Fruit fly (Drosophila melanogaster) whole organism, prepupa: Measurements from ENCODE around the gene Phb1.

Source experiments
- CG10631 ChIP-seq: fragments of 200-800 bp; sonication (Bioruptor generic); optimal IDR thresholded peaks from 2 replicates; lab custom pipeline; 2016; ENCODE audit warnings: missing biosample characterization, missing genetic modification characterization
- CG11762 ChIP-seq: fragments of 200-800 bp; sonication (Bioruptor generic); optimal IDR thresholded peaks from 3 replicates; lab custom pipeline; 2016; ENCODE audit warnings: missing biosample characterization, missing genetic modification characterization; ENCODE audit not compliant: insufficient read depth
- CG11902 ChIP-seq: fragments of 200-800 bp; sonication (Bioruptor generic); optimal IDR thresholded peaks from 3 replicates; lab custom pipeline; 2016; ENCODE audit warnings: missing biosample characterization, missing genetic modification characterization
- CG1621 ChIP-seq: fragments of 200-800 bp; sonication (Bioruptor generic); optimal IDR thresholded peaks from 3 replicates; lab custom pipeline; 2018; ENCODE audit warnings: missing biosample characterization, mild to moderate bottlenecking, missing genetic modification characterization
- CG16779 ChIP-seq: fragments of 200-800 bp; sonication (Bioruptor generic); optimal IDR thresholded peaks from 3 replicates; lab custom pipeline; 2017; ENCODE audit warnings: missing biosample characterization, mild to moderate bottlenecking, missing genetic modification characterization
- CG3032 ChIP-seq: fragments of 200-800 bp; optimal IDR thresholded peaks from 2 replicates; lab custom pipeline; 2019; ENCODE audit warnings: missing biosample characterization, mild to moderate bottlenecking, missing genetic modification characterization, moderate library complexity
- CG31627 ChIP-seq: fragments of 200-800 bp; sonication (Bioruptor generic); optimal IDR thresholded peaks from 3 replicates; lab custom pipeline; 2016; ENCODE audit warnings: missing biosample characterization, missing genetic modification characterization
- CG32006 ChIP-seq: fragments of 200-800 bp; sonication (Bioruptor generic); optimal IDR thresholded peaks from 3 replicates; lab custom pipeline; 2017; ENCODE audit warnings: missing biosample characterization, mild to moderate bottlenecking, missing genetic modification characterization
- CG34406 ChIP-seq: fragments of 200-800 bp; sonication (Bioruptor generic); optimal IDR thresholded peaks from 3 replicates; lab custom pipeline; 2016; ENCODE audit warnings: missing biosample characterization, missing genetic modification characterization
- CG3919 ChIP-seq: fragments of 200-800 bp; sonication (Bioruptor generic); optimal IDR thresholded peaks from 3 replicates; lab custom pipeline; 2016; ENCODE audit warnings: missing biosample characterization, missing genetic modification characterization
- CG6163 ChIP-seq: fragments of 200-800 bp; sonication (Bioruptor generic); IDR thresholded peaks from 3 replicates; pipeline ENCODE4 v1.3.6; 2022; ENCODE audit warnings: missing biosample characterization, missing genetic modification characterization
- CG6276 ChIP-seq: fragments of 200-800 bp; sonication (Bioruptor generic); optimal IDR thresholded peaks from 2 replicates; lab custom pipeline; 2017; ENCODE audit warnings: missing biosample characterization, mild to moderate bottlenecking, missing genetic modification characterization
- CG6792 ChIP-seq: fragments of 200-800 bp; sonication (Bioruptor generic); optimal IDR thresholded peaks from 3 replicates; lab custom pipeline; 2016; ENCODE audit warnings: missing biosample characterization, missing genetic modification characterization
- CG6808 ChIP-seq: fragments of 200-800 bp; sonication (Bioruptor generic); optimal IDR thresholded peaks from 3 replicates; lab custom pipeline; 2017; ENCODE audit warnings: missing biosample characterization, missing genetic modification characterization, mild to moderate bottlenecking, moderate library complexity, missing genetic modification reagents
- CG6854 ChIP-seq: fragments of 200-800 bp; sonication (Bioruptor generic); optimal IDR thresholded peaks from 2 replicates; lab custom pipeline; 2017; ENCODE audit warnings: missing biosample characterization, mild to moderate bottlenecking, missing genetic modification characterization
- CG8119 ChIP-seq: fragments of 200-800 bp; sonication (Bioruptor generic); IDR thresholded peaks from 3 replicates; pipeline ENCODE4 v1.3.6; 2022; ENCODE audit warnings: missing biosample characterization, missing genetic modification characterization
- CG8319 ChIP-seq: fragments of 200-800 bp; sonication (Bioruptor generic); optimal IDR thresholded peaks from 3 replicates; lab custom pipeline; 2016; ENCODE audit warnings: missing biosample characterization, missing genetic modification characterization
- Eip75B ChIP-seq: fragments of 200-800 bp; sonication (Bioruptor generic); optimal IDR thresholded peaks from 3 replicates; lab custom pipeline; 2016; ENCODE audit warnings: missing biosample characterization, missing genetic modification characterization
- Eip78C ChIP-seq: fragments of 200-800 bp; sonication (Bioruptor generic); peaks from one replicate; lab custom pipeline; 2016; ENCODE audit warnings: missing biosample characterization, missing genetic modification characterization
- Eip93F ChIP-seq: fragments of 200-800 bp; sonication (Bioruptor generic); optimal IDR thresholded peaks from 2 replicates; lab custom pipeline; 2016; ENCODE audit warnings: missing biosample characterization, mild to moderate bottlenecking, missing genetic modification characterization
- Ets21C ChIP-seq: fragments of 200-800 bp; sonication (Bioruptor generic); optimal IDR thresholded peaks from 3 replicates; lab custom pipeline; 2016; ENCODE audit warnings: missing biosample characterization, missing genetic modification characterization
- Gug ChIP-seq: fragments of 200-800 bp; sonication (Bioruptor generic); IDR thresholded peaks from 2 replicates; pipeline ENCODE4 v1.3.6; 2022; ENCODE audit warnings: missing biosample characterization, missing genetic modification characterization
- Hr38 ChIP-seq: sonication (Bioruptor generic); optimal IDR thresholded peaks from 2 replicates; lab custom pipeline; 2016; ENCODE audit warnings: missing biosample characterization, missing genetic modification characterization
- Hr39 ChIP-seq: fragments of 200-800 bp; sonication (Bioruptor generic); optimal IDR thresholded peaks from 2 replicates; lab custom pipeline; 2016; ENCODE audit warnings: missing biosample characterization, missing genetic modification characterization
- Met ChIP-seq: fragments of 200-800 bp; sonication (Bioruptor generic); optimal IDR thresholded peaks from 3 replicates; lab custom pipeline; 2016; ENCODE audit warnings: missing biosample characterization, missing genetic modification characterization
- Sox15 ChIP-seq: fragments of 200-800 bp; sonication (Bioruptor generic); optimal IDR thresholded peaks from 3 replicates; lab custom pipeline; 2016; ENCODE audit warnings: missing biosample characterization, missing genetic modification characterization
- achi ChIP-seq: fragments of 200-800 bp; sonication (Bioruptor generic); optimal IDR thresholded peaks from 3 replicates; lab custom pipeline; 2016; ENCODE audit warnings: missing biosample characterization, missing genetic modification characterization
- acj6 ChIP-seq: fragments of 200-800 bp; sonication (Bioruptor generic); optimal IDR thresholded peaks from 3 replicates; lab custom pipeline; 2016; ENCODE audit warnings: missing biosample characterization, missing genetic modification characterization
- eg ChIP-seq: fragments of 200-800 bp; sonication (Bioruptor generic); IDR thresholded peaks from 3 replicates; pipeline ENCODE4 v1.3.6; 2022; ENCODE audit warnings: missing biosample characterization, missing genetic modification characterization
- esn ChIP-seq: fragments of 200-800 bp; sonication (Bioruptor generic); optimal IDR thresholded peaks from 2 replicates; lab custom pipeline; 2016; ENCODE audit warnings: missing biosample characterization, mild to moderate bottlenecking, missing genetic modification characterization, moderate library complexity
- fd59A ChIP-seq: fragments of 200-800 bp; sonication (Bioruptor generic); optimal IDR thresholded peaks from 2 replicates; lab custom pipeline; 2017; ENCODE audit warnings: missing biosample characterization, mild to moderate bottlenecking, missing genetic modification characterization, missing genetic modification reagents
- fd85E ChIP-seq: fragments of 200-800 bp; sonication (Bioruptor generic); optimal IDR thresholded peaks from 3 replicates; lab custom pipeline; 2016; ENCODE audit warnings: missing biosample characterization, missing genetic modification characterization
- lz ChIP-seq: fragments of 200-800 bp; sonication (Bioruptor generic); optimal IDR thresholded peaks from 3 replicates; lab custom pipeline; 2016; ENCODE audit warnings: missing biosample characterization, missing genetic modification characterization
- net ChIP-seq: fragments of 200-800 bp; sonication (Bioruptor generic); optimal IDR thresholded peaks from 3 replicates; lab custom pipeline; 2016; ENCODE audit warnings: missing biosample characterization, missing genetic modification characterization
- spab ChIP-seq: fragments of 200-800 bp; sonication (Bioruptor generic); optimal IDR thresholded peaks from 2 replicates; lab custom pipeline; 2017; ENCODE audit warnings: missing biosample characterization, mild to moderate bottlenecking, missing genetic modification characterization, missing genetic modification reagents

Gene Phb1

DNA sequence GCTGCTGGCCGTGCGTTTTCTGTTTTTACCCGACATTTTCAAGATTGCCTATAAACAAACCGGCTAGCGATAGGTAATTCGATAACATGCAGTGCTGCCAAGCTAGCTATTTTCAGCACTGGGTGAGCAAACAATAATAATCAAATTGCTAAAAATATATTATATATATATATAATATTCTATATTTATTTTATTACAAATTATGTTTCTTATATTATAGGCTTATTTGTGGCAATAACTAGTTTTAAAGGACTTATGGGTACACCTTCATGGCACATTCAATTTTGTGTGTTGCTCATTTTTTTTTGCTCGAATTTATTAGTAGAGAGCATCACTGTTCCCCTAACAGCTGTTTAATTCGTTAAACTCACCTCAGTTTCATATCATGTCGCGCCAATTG lies 3.2 kb upstream of the Phb1 start (continued):
- no peak for TF ChIP-seq spab (GFP tag; lab: Kevin White, UChicago)
- TF ChIP-seq CG3919 (GFP tag; lab: Kevin White, UChicago), result no peak
- TF ChIP-seq achi, result no peak
- TF ChIP-seq CG6276, result no peak
- no peak for TF ChIP-seq fd85E (GFP tag; lab: Kevin White, UChicago)
- no peak for TF ChIP-seq CG34406 (GFP tag; lab: Kevin White, UChicago)
- no peak for TF ChIP-seq CG16779
- TF ChIP-seq CG10631 (GFP tag; lab: Kevin White, UChicago), result no peak

DNA sequence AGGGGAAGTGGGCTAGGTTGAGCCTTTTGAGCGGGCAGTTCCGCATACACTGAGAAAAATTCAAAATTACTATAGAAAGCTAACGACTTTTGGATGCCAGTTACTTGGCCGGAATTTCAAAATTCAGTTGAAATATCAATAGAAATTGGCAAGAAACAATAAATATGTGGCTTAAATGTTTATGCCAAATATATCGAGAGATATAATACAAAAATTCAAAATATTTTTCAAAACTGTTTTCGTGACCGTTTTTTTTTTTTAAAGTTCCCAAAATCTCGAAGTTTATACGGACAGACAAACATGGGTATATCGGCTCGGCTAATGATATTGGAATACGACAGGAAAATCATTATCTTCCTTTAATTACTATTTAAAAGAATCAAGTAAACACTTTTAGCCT lies 2.7 kb downstream of the Phb1 start:
- TF ChIP-seq CG3032, result no peak
- TF ChIP-seq CG8319 (GFP tag; lab: Kevin White, UChicago), result no peak
- TF ChIP-seq achi, result no peak
- TF ChIP-seq fd85E (GFP tag; lab: Kevin White, UChicago), result no peak
- peak; percentile 1 for TF ChIP-seq Hr39 (GFP tag; lab: Kevin White, UChicago)
- peak; percentile 24 for TF ChIP-seq lz
- TF ChIP-seq eg (GFP tag; lab: Robert Waterston, UW), result peak; percentile 42
- TF ChIP-seq CG6808 (GFP tag; lab: Kevin White, UChicago), result no peak
- TF ChIP-seq CG10631 (GFP tag; lab: Kevin White, UChicago), result peak; percentile 56
- TF ChIP-seq Sox15, result no peak
- TF ChIP-seq Hr38 (GFP tag; lab: Kevin White, UChicago), result no peak
- TF ChIP-seq CG6854 (GFP tag; lab: Kevin White, UChicago), result no peak
- peak; percentile 12 for TF ChIP-seq acj6 (GFP tag; lab: Kevin White, UChicago)
- TF ChIP-seq Met (GFP tag; lab: Kevin White, UChicago), result no peak
- TF ChIP-seq CG32006, result peak; percentile 59
- TF ChIP-seq Eip93F (GFP tag; lab: Kevin White, UChicago), result no peak
- TF ChIP-seq CG16779, result peak; percentile 11
- peak; percentile 57; the same call in 2 of the 3 replicates for TF ChIP-seq CG8119 (GFP tag; lab: Robert Waterston, UW)
- TF ChIP-seq Eip78C, result peak; percentile 86
- TF ChIP-seq CG1621 (tag; lab: Kevin White, UChicago), result no peak
- no peak for TF ChIP-seq Gug (GFP tag; lab: Robert Waterston, UW)
- no peak for TF ChIP-seq CG6163
- TF ChIP-seq CG11902, result no peak
- TF ChIP-seq fd59A (GFP tag; lab: Kevin White, UChicago), result peak; percentile 15
- peak; percentile 1 for TF ChIP-seq CG31627
- no peak for TF ChIP-seq net (GFP tag; lab: Kevin White, UChicago)
- TF ChIP-seq CG11762 (GFP tag; lab: Kevin White, UChicago), result no peak
- TF ChIP-seq CG6792 (GFP tag; lab: Kevin White, UChicago), result no peak
- TF ChIP-seq Ets21C (GFP tag; lab: Kevin White, UChicago), result no peak
- TF ChIP-seq CG34406 (GFP tag; lab: Kevin White, UChicago), result peak; percentile 23
- TF ChIP-seq esn, result peak; percentile 3
- TF ChIP-seq Eip75B (GFP tag; lab: Kevin White, UChicago), result no peak
- TF ChIP-seq spab (GFP tag; lab: Kevin White, UChicago), result no peak
- TF ChIP-seq, all 60 proteins: peak for 13

dm6 chr2L:19120196-19120950 lies 3.3 kb downstream of the Phb1 start, which contains the start of gene Ddc:
Ddc (minus strand) TSS chr2L:19120306.
- TF ChIP-seq CG11902, result peak; percentile 22
- TF ChIP-seq CG6854 (GFP tag; lab: Kevin White, UChicago), result peak; percentile 2
- no peak for TF ChIP-seq CG11762 (GFP tag; lab: Kevin White, UChicago)
- peak; percentile 37 for TF ChIP-seq Eip78C
- peak; percentile 6 for TF ChIP-seq CG32006
- peak; percentile 6 for TF ChIP-seq esn
- TF ChIP-seq net (GFP tag; lab: Kevin White, UChicago), result peak; percentile 5
- no peak for TF ChIP-seq Hr38 (GFP tag; lab: Kevin White, UChicago)
- peak; percentile 29 for TF ChIP-seq CG3919 (GFP tag; lab: Kevin White, UChicago)
